Worm (Caenorhabditis elegans): Measurements from ENCODE around the gene C14A4.8.
A peak's percentile ranks its signal among the peaks of the same experiment; 100 is the strongest.

ce11 chrII:10558345-10558744, 39.6 kb downstream of the C14A4.8 start:
- TF ChIP-seq lin-39 (tag; optimal IDR thresholded peaks at IDR 0.05) = no peak
- TF ChIP-seq ZK546.5 (tag; optimal IDR thresholded peaks at IDR 0.05) = no peak
- TF ChIP-seq mdl-1 (tag; optimal IDR thresholded peaks at IDR 0.05) = peak in 1 of 2 experiments; percentile 3

Data from whole organism, L4 larva.